Fruit fly (Drosophila melanogaster) whole organism, prepupa: ENCODE measurements around the gene Naglu.

Experiments
- CG11294 ChIP-seq: fragments of 200-800 bp; sonication (Bioruptor generic); IDR thresholded peaks from 2 replicates; pipeline ENCODE4 v1.3.6; 2022; ENCODE audit warnings: missing biosample characterization, missing genetic modification characterization
- CG16779 ChIP-seq: fragments of 200-800 bp; sonication (Bioruptor generic); optimal IDR thresholded peaks from 3 replicates; lab custom pipeline; 2017; ENCODE audit warnings: missing biosample characterization, mild to moderate bottlenecking, missing genetic modification characterization
- CG6854 ChIP-seq: fragments of 200-800 bp; sonication (Bioruptor generic); optimal IDR thresholded peaks from 2 replicates; lab custom pipeline; 2017; ENCODE audit warnings: missing biosample characterization, mild to moderate bottlenecking, missing genetic modification characterization
- Hr39 ChIP-seq: fragments of 200-800 bp; sonication (Bioruptor generic); optimal IDR thresholded peaks from 2 replicates; lab custom pipeline; 2016; ENCODE audit warnings: missing biosample characterization, missing genetic modification characterization
- Smox ChIP-seq: fragments of 200-800 bp; sonication (Bioruptor generic); optimal IDR thresholded peaks from 3 replicates; lab custom pipeline; 2016; ENCODE audit warnings: missing biosample characterization, missing genetic modification characterization
- Sox102F ChIP-seq: fragments of 200-800 bp; sonication (Bioruptor generic); optimal IDR thresholded peaks from 2 replicates; lab custom pipeline; 2016; ENCODE audit warnings: missing biosample characterization, mild to moderate bottlenecking, missing genetic modification characterization
- Sox15 ChIP-seq: fragments of 200-800 bp; sonication (Bioruptor generic); optimal IDR thresholded peaks from 3 replicates; lab custom pipeline; 2016; ENCODE audit warnings: missing biosample characterization, missing genetic modification characterization
- achi ChIP-seq: fragments of 200-800 bp; sonication (Bioruptor generic); optimal IDR thresholded peaks from 3 replicates; lab custom pipeline; 2016; ENCODE audit warnings: missing biosample characterization, missing genetic modification characterization
- cyc ChIP-seq: fragments of 200-800 bp; sonication (Bioruptor generic); optimal IDR thresholded peaks from 3 replicates; lab custom pipeline; 2016; ENCODE audit warnings: missing biosample characterization, missing genetic modification characterization
- dac ChIP-seq: fragments of 200-800 bp; sonication (Bioruptor generic); optimal IDR thresholded peaks from 2 replicates; lab custom pipeline; 2017; ENCODE audit warnings: missing biosample characterization, mild to moderate bottlenecking, missing genetic modification characterization
- eg ChIP-seq: fragments of 200-800 bp; sonication (Bioruptor generic); IDR thresholded peaks from 3 replicates; pipeline ENCODE4 v1.3.6; 2022; ENCODE audit warnings: missing biosample characterization, missing genetic modification characterization
- esn ChIP-seq: fragments of 200-800 bp; sonication (Bioruptor generic); optimal IDR thresholded peaks from 2 replicates; lab custom pipeline; 2016; ENCODE audit warnings: missing biosample characterization, mild to moderate bottlenecking, missing genetic modification characterization, moderate library complexity
- net ChIP-seq: fragments of 200-800 bp; sonication (Bioruptor generic); optimal IDR thresholded peaks from 3 replicates; lab custom pipeline; 2016; ENCODE audit warnings: missing biosample characterization, missing genetic modification characterization

dm6 chr2L:8395996-8396699 lies 15.5 kb downstream of the Naglu start, which contains the start of the genes Peritrophin-15a and CG13385:
- TF ChIP-seq CG16779 (tag; lab: Kevin White, UChicago): no peak
- no peak for TF ChIP-seq CG11294 (GFP tag; lab: Robert Waterston, UW)
- no peak for TF ChIP-seq Hr39 (GFP tag; lab: Kevin White, UChicago)
- no peak for TF ChIP-seq dac
- TF ChIP-seq Sox15 (GFP tag; lab: Kevin White, UChicago): no peak
- TF ChIP-seq Smox (GFP tag; lab: Kevin White, UChicago): no peak
- TF ChIP-seq net (GFP tag; lab: Kevin White, UChicago): no peak
- TF ChIP-seq cyc (GFP tag; lab: Kevin White, UChicago): no peak
- no peak for TF ChIP-seq CG6854 (GFP tag; lab: Kevin White, UChicago)
- no peak for TF ChIP-seq esn (GFP tag; lab: Kevin White, UChicago)
- no peak for TF ChIP-seq achi (GFP tag; lab: Kevin White, UChicago)
- no peak for TF ChIP-seq eg (GFP tag; lab: Robert Waterston, UW)
- no peak for TF ChIP-seq Sox102F
